Worm (Caenorhabditis elegans) whole organism, L1 larva: ENCODE measurements around the gene ceh-58.

ENCODE experiments used
- ama-1 ChIP-seq: fragments of 150-350 bp; optimal IDR thresholded peaks from 2 replicates; lab custom pipeline; 2014
- pqm-1 ChIP-seq: sonication (generic microtip); optimal IDR thresholded peaks from 3 replicates; lab custom pipeline; 2017; ENCODE audit warnings: missing biosample characterization, missing genetic modification characterization

DNA sequence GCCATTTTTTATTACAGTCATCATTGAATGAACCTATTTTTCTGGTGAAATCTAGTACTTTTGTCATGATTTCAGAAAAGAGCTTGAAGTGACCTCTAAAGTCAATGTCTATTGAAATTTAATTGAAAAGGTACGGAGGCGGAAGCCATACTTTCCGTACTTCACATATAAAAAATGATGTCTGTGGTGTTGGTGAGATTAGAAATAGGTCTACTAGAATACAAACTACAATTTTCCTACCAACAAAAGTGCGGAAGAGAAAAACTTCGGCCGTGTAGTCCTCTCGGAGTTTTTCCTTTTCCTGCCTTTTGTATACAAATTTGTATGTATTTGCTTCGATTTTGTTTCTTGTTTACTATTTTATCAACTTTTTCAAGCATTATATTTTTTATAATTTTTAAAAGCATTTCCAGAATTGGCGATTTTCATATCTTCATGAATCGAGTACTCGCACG, 25.9 kb upstream of the ceh-58 start, which contains the start of gene T09F3.4:
- TF ChIP-seq ama-1 (no peak), pqm-1 (no peak)
